Worm (Caenorhabditis elegans): ENCODE data around the gene T12A7.10.

DNA sequence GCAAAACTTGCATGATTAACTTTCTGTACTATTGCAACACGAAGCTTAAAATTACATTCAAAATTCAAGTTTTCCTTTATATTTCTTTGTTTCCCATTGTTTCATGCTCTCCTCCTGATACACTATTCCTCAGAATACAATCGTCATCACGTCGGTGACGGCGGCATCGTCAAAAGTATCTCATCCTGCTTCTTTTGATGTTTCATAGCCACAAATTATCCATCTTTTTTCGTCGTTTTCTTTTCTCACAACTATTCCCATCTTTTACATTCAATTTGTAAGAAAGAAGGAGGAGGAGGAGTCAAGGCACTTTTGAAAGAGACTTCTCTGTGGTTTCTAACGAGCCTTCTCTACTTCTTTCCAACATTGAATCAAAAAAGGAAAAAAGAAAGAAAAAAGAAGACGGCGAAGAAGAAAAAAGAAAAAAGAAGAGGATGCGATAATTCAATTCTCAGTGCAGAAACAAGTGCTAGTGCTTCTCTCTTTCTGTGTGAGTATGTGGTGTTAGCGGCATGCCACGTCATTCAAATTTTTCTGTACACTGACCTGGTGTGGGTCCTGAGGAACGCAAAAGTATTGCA, 33.6 kb upstream of the T12A7.10 start:
- TF ChIP-seq tab-1 (GFP tag; IDR thresholded peaks at IDR 0.05) (no peak), ref-1 (GFP tag; conservative IDR thresholded peaks at IDR 0.05) (no peak), T22C8.4 (GFP tag; IDR thresholded peaks at IDR 0.05) (no peak), med-1 (GFP tag; optimal IDR thresholded peaks at IDR 0.05; ENCODE audit: insufficient read depth) (no peak), flt-1 (GFP tag; IDR thresholded peaks at IDR 0.05) (no peak)

Data from whole organism, midembryonic.